Worm (Caenorhabditis elegans) whole organism, L4 larva: ENCODE data around the gene T23F6.3.

Experiments used
- R02D3.7 ChIP-seq: fragments of 150-350 bp; sonication (generic microtip); optimal IDR thresholded peaks from 3 replicates; lab custom pipeline; 2014; ENCODE audit warnings: missing biosample characterization, missing genetic modification characterization
- aha-1 ChIP-seq: fragments of 150-350 bp; peaks from one replicate; lab custom pipeline; 2014; ENCODE audit warnings: missing biosample characterization, missing genetic modification characterization
- ceh-28 ChIP-seq: fragments of 150-350 bp; optimal IDR thresholded peaks from 2 replicates; lab custom pipeline; 2014; ENCODE audit warnings: missing biosample characterization, missing genetic modification reagents, missing genetic modification characterization
- dmd-6 ChIP-seq: fragments of 200-800 bp; sonication (Bioruptor generic); IDR thresholded peaks from 2 replicates; pipeline ENCODE4 v1.3.6; 2022; ENCODE audit warnings: missing genetic modification reagents, missing genetic modification characterization, missing compliant biosample characterization
- hif-1 ChIP-seq, 2 experiments: sonication (generic microtip); optimal IDR thresholded peaks; 2 replicates each; lab custom pipeline; 2016 to 2017; ENCODE audit warnings: missing compliant biosample characterization in 2 of 2, missing genetic modification characterization in 2 of 2, missing genetic modification reagents in 2 of 2, missing genotype in 2 of 2, mild to moderate bottlenecking in 1 of 2
- hmg-1.1 ChIP-seq: fragments of 200-800 bp; sonication (Bioruptor generic); IDR thresholded peaks from 2 replicates; pipeline ENCODE4 v1.3.6; 2022; ENCODE audit warnings: missing genetic modification reagents, missing genetic modification characterization, missing compliant biosample characterization
- mdl-1 ChIP-seq, 2 experiments: fragments of 150-350 bp in 1 of 2; sonication (generic microtip) in 1 of 2; optimal IDR thresholded peaks; 2 replicates each; lab custom pipeline; 2014 to 2017; ENCODE audit warnings: missing biosample characterization in 2 of 2, missing genetic modification characterization in 2 of 2
- unc-62 ChIP-seq, 3 experiments: fragments of 150-350 bp in 1 of 3; sonication (generic microtip); optimal IDR thresholded peaks in 2 of 3; peaks in 1 of 3; 1 replicate in 1 of 3; 2 replicates in 2 of 3; lab custom pipeline; 2014 to 2017; ENCODE audit warnings: missing biosample characterization in 3 of 3, missing genetic modification characterization in 3 of 3, missing genetic modification reagents in 3 of 3, missing genotype in 1 of 3

ce11 chrIV:12744713-12745112 lies 20.2 kb upstream of the T23F6.3 start, which contains the start of gene C36H8.1:
- no peak for TF ChIP-seq ceh-28 (tag; lab: Kevin White, UChicago)
- TF ChIP-seq hif-1 (tag; optimal IDR thresholded peaks at IDR 0.05; lab: Kevin White, UChicago), result no peak
- TF ChIP-seq mdl-1 (tag; optimal IDR thresholded peaks at IDR 0.05; lab: Kevin White, UChicago), result no peak
- TF ChIP-seq aha-1 (tag; lab: Kevin White, UChicago), result no peak
- TF ChIP-seq R02D3.7, result no peak
- no peak for TF ChIP-seq unc-62 (GFP tag; optimal IDR thresholded peaks at IDR 0.05 in 1 of 2; lab: Kevin White, UChicago)
- TF ChIP-seq unc-62 (tag; optimal IDR thresholded peaks at IDR 0.05; lab: Kevin White, UChicago), result no peak
- no peak for TF ChIP-seq dmd-6 (GFP tag; lab: Robert Waterston, UW)
- TF ChIP-seq hmg-1.1 (GFP tag; lab: Robert Waterston, UW), result no peak
